Fruit fly (Drosophila melanogaster): ENCODE results near the gene CG5421.

- no peak for TF ChIP-seq seq (GFP tag; IDR thresholded peaks at IDR 0.05)
- TF ChIP-seq CG33213 (GFP tag; optimal IDR thresholded peaks at IDR 0.05), result no peak
These were observed 43.3 kb downstream of the CG5421 start for dm6 chr2L:12404555-12405077.

Data from whole organism, embryonic.